Worm (Caenorhabditis elegans) whole organism, mixed stage, embryonic: ENCODE data around the gene rbmx-2.

Experiments used
- M03D4.4 ChIP-seq: sonication (generic microtip); optimal IDR thresholded peaks from 2 replicates; lab custom pipeline; 2017; ENCODE audit warnings: mild to moderate bottlenecking, missing genetic modification characterization, missing compliant biosample characterization
- bed-3 ChIP-seq: fragments of 200-800 bp; sonication (Bioruptor generic); optimal IDR thresholded peaks from 3 replicates; lab custom pipeline; 2018; ENCODE audit warnings: mild to moderate bottlenecking, missing genetic modification characterization, moderate library complexity, missing compliant biosample characterization
- blmp-1 ChIP-seq: fragments of 150-350 bp; optimal IDR thresholded peaks from 2 replicates; lab custom pipeline; 2014; ENCODE audit warnings: missing biosample characterization, missing genetic modification characterization
- ceh-39 ChIP-seq: fragments of 150-350 bp; optimal IDR thresholded peaks from 2 replicates; lab custom pipeline; 2014; ENCODE audit warnings: missing biosample characterization, missing genetic modification characterization
- ceh-43 ChIP-seq: fragments of 200-800 bp; sonication (Bioruptor generic); optimal IDR thresholded peaks from 2 replicates; lab custom pipeline; 2018; ENCODE audit warnings: mild to moderate bottlenecking, missing genetic modification characterization, moderate library complexity, missing compliant biosample characterization
- ceh-83 ChIP-seq: fragments of 200-800 bp; sonication (Bioruptor generic); optimal IDR thresholded peaks from 2 replicates; lab custom pipeline; 2018; ENCODE audit warnings: mild to moderate bottlenecking, missing genetic modification characterization, missing compliant biosample characterization
- ces-1 ChIP-seq: fragments of 150-350 bp; optimal IDR thresholded peaks from 2 replicates; lab custom pipeline; 2014; ENCODE audit warnings: missing biosample characterization, missing genetic modification reagents, missing genetic modification characterization
- cnd-1 ChIP-seq: fragments of 200-800 bp; sonication (Bioruptor generic); optimal IDR thresholded peaks from 2 replicates; lab custom pipeline; 2018; ENCODE audit warnings: mild to moderate bottlenecking, missing genetic modification characterization, missing compliant biosample characterization
- drap-1 ChIP-seq: fragments of 200-800 bp; sonication (Bioruptor generic); optimal IDR thresholded peaks from 3 replicates; lab custom pipeline; 2018; ENCODE audit warnings: mild to moderate bottlenecking, missing genetic modification characterization, missing compliant biosample characterization
- elt-1 ChIP-seq: sonication (generic microtip); optimal IDR thresholded peaks from 2 replicates; lab custom pipeline; 2017; ENCODE audit warnings: missing genetic modification characterization, mild to moderate bottlenecking, missing compliant biosample characterization, antibody characterized with exemption, moderate library complexity, borderline replicate concordance; ENCODE audit not compliant: insufficient read depth
- flh-1 ChIP-seq: fragments of 200-800 bp; sonication (Bioruptor generic); optimal IDR thresholded peaks from 2 replicates; lab custom pipeline; 2018; ENCODE audit warnings: mild to moderate bottlenecking, missing genetic modification characterization, moderate library complexity, missing compliant biosample characterization
- ham-2 ChIP-seq: fragments of 200-800 bp; sonication (Bioruptor generic); optimal IDR thresholded peaks from 2 replicates; lab custom pipeline; 2018; ENCODE audit warnings: mild to moderate bottlenecking, missing genetic modification characterization, missing compliant biosample characterization
- hlh-1 ChIP-seq: fragments of 150-350 bp; optimal IDR thresholded peaks from 2 replicates; lab custom pipeline; 2014; ENCODE audit warnings: missing biosample characterization, missing genetic modification reagents, missing genetic modification characterization
- lin-32 ChIP-seq: fragments of 200-800 bp; sonication (Bioruptor generic); optimal IDR thresholded peaks from 2 replicates; lab custom pipeline; 2018; ENCODE audit warnings: mild to moderate bottlenecking, missing genetic modification characterization, missing compliant biosample characterization
- lsy-2 ChIP-seq: fragments of 150-350 bp; optimal IDR thresholded peaks from 2 replicates; lab custom pipeline; 2014; ENCODE audit warnings: missing biosample characterization, missing genetic modification characterization
- mab-5 ChIP-seq: fragments of 150-350 bp; optimal IDR thresholded peaks from 2 replicates; lab custom pipeline; 2014; ENCODE audit warnings: missing biosample characterization, missing genetic modification characterization
- mep-1 ChIP-seq: fragments of 150-350 bp; optimal IDR thresholded peaks from 2 replicates; lab custom pipeline; 2017; ENCODE audit warnings: missing biosample characterization, missing genetic modification reagents, missing genetic modification characterization, inconsistent platforms
- mls-2 ChIP-seq: sonication (generic microtip); optimal IDR thresholded peaks from 2 replicates; lab custom pipeline; 2016; ENCODE audit warnings: mild to moderate bottlenecking, missing genetic modification characterization, moderate library complexity, missing compliant biosample characterization
- nhr-12 ChIP-seq: fragments of 150-350 bp; optimal IDR thresholded peaks from 2 replicates; lab custom pipeline; 2014; ENCODE audit warnings: missing biosample characterization, missing genetic modification characterization
- nhr-2 ChIP-seq: fragments of 150-350 bp; optimal IDR thresholded peaks from 2 replicates; lab custom pipeline; 2014; ENCODE audit warnings: missing biosample characterization, missing genetic modification characterization
- nhr-237 ChIP-seq: fragments of 150-350 bp; optimal IDR thresholded peaks from 2 replicates; lab custom pipeline; 2014; ENCODE audit warnings: missing biosample characterization, missing genetic modification characterization
- nhr-76 ChIP-seq: sonication (generic microtip); optimal IDR thresholded peaks from 2 replicates; lab custom pipeline; 2017; ENCODE audit warnings: missing biosample characterization, missing genetic modification characterization
- sem-2 ChIP-seq: fragments of 200-800 bp; sonication (Bioruptor generic); optimal IDR thresholded peaks from 2 replicates; lab custom pipeline; 2018; ENCODE audit warnings: mild to moderate bottlenecking, missing genetic modification characterization, missing compliant biosample characterization
- snpc-4 ChIP-seq: fragments of 150-350 bp; optimal IDR thresholded peaks from 2 replicates; lab custom pipeline; 2014; ENCODE audit warnings: missing biosample characterization, missing genetic modification characterization
- tbx-8 ChIP-seq: fragments of 200-800 bp; sonication (Bioruptor generic); optimal IDR thresholded peaks from 2 replicates; lab custom pipeline; 2018; ENCODE audit warnings: mild to moderate bottlenecking, missing genetic modification characterization, moderate library complexity, missing compliant biosample characterization
- unc-120 ChIP-seq: sonication (generic microtip); optimal IDR thresholded peaks from 2 replicates; lab custom pipeline; 2017; ENCODE audit warnings: missing genetic modification characterization, missing compliant biosample characterization; ENCODE audit not compliant: poor library complexity, severe bottlenecking
- unc-39 ChIP-seq: fragments of 150-350 bp; optimal IDR thresholded peaks from 2 replicates; lab custom pipeline; 2014; ENCODE audit warnings: missing biosample characterization, missing genetic modification characterization
- unc-62 ChIP-seq: fragments of 150-350 bp; optimal IDR thresholded peaks from 2 replicates; lab custom pipeline; 2014; ENCODE audit warnings: missing biosample characterization, missing genetic modification reagents, missing genetic modification characterization

Gene rbmx-2

ce11 chrII:6196875-6197274, at the start of gene rbmx-2, which contains the start of gene C30B5.2:
rbmx-2 (minus strand) TSS chrII:6196948.
C30B5.2 (plus strand) TSS chrII:6197180.
- TF ChIP-seq ces-1 (GFP tag; lab: Kevin White, UChicago) (peak; percentile 78), hlh-1 (tag; lab: Kevin White, UChicago) (no peak), unc-120 (tag; lab: Kevin White, UChicago) (peak; percentile 73), mls-2 (tag; lab: Kevin White, UChicago) (no peak), drap-1 (GFP tag; lab: Kevin White, UChicago) (no peak), lin-32 (GFP tag; lab: Kevin White, UChicago) (no peak), unc-62 (GFP tag; lab: Kevin White, UChicago) (no peak), mab-5 (no peak), ceh-43 (GFP tag; lab: Kevin White, UChicago) (no peak), mep-1 (tag; lab: Kevin White, UChicago) (peak; percentile 53), lsy-2 (tag; lab: Kevin White, UChicago) (peak; percentile 90), nhr-237 (no peak), unc-39 (tag; lab: Kevin White, UChicago) (no peak)
- TF ChIP-seq, all 35 proteins: peak for 4

DNA sequence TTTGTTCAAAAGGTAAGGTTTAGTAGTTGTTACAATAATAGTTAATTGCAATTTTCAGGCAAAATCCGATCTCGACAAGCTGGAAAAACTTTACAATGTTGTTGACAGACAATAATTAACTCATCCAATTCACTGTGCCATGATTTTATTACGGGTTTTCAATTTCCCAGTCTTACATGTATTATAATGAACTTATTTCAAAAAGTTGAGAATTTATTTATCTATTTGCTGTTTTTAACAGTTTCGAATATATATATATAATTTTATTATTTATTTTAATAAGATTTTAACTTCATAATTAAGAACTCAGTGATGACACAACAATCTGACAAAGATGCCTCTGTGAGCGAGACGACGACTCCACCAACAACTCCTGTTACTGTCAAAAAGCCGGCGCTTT, 49.3 kb upstream of the rbmx-2 start, which contains the start of gene lelo-1:
lelo-1 (plus strand) TSS at position 301 of the 400 bp plus-strand sequence.
- TF ChIP-seq unc-39 (tag; lab: Kevin White, UChicago): no peak
- no peak for TF ChIP-seq mep-1 (tag; lab: Kevin White, UChicago)
- TF ChIP-seq ham-2 (GFP tag; lab: Kevin White, UChicago): no peak
- TF ChIP-seq unc-62 (GFP tag; lab: Kevin White, UChicago): no peak
- no peak for TF ChIP-seq elt-1 (tag; lab: Kevin White, UChicago)
- TF ChIP-seq ceh-83 (GFP tag; lab: Kevin White, UChicago): no peak
- no peak for TF ChIP-seq lin-32 (GFP tag; lab: Kevin White, UChicago)

ce11 chrII:6245199-6245702, 48.5 kb upstream of the rbmx-2 start, which contains the start of gene blos-4:
blos-4 (plus strand) TSS chrII:6245249.
- TF ChIP-seq ces-1 (GFP tag; lab: Kevin White, UChicago) (no peak), ham-2 (GFP tag; lab: Kevin White, UChicago) (no peak), nhr-12 (tag; lab: Kevin White, UChicago) (no peak), snpc-4 (tag; lab: Kevin White, UChicago) (no peak), ceh-43 (GFP tag; lab: Kevin White, UChicago) (no peak), hlh-1 (tag; lab: Kevin White, UChicago) (no peak), ceh-39 (tag; lab: Kevin White, UChicago) (no peak), blmp-1 (tag; lab: Kevin White, UChicago) (no peak), drap-1 (GFP tag; lab: Kevin White, UChicago) (no peak), ceh-83 (GFP tag; lab: Kevin White, UChicago) (no peak), lin-32 (GFP tag; lab: Kevin White, UChicago) (no peak), mab-5 (no peak), nhr-2 (tag; lab: Kevin White, UChicago) (no peak), tbx-8 (GFP tag; lab: Kevin White, UChicago) (no peak), cnd-1 (no peak)

- TF ChIP-seq sem-2 (GFP tag; lab: Kevin White, UChicago) (no peak), mab-5 (no peak), M03D4.4 (tag; lab: Kevin White, UChicago) (no peak), bed-3 (GFP tag; lab: Kevin White, UChicago) (no peak), lsy-2 (tag; lab: Kevin White, UChicago) (no peak), mls-2 (tag; lab: Kevin White, UChicago) (no peak), flh-1 (no peak), ceh-39 (tag; lab: Kevin White, UChicago) (no peak)
- TF ChIP-seq, all 35 proteins: peak for 0
Measured at ce11 chrII:6244171-6244570, 47.4 kb upstream of the rbmx-2 start, which contains the start of gene tat-4. tat-4 (minus strand) TSS chrII:6244287.

- TF ChIP-seq flh-1: no peak
- no peak for TF ChIP-seq nhr-76
Measured at ce11 chrII:6241758-6242157, 45.0 kb upstream of the rbmx-2 start, which contains the start of gene T24H7.8. T24H7.8 (plus strand) TSS chrII:6242058.
